Worm (Caenorhabditis elegans) whole organism, late embryonic: ENCODE results near the gene F57C12.2.

Source experiments
- C08G9.2 ChIP-seq: sonication (generic microtip); optimal IDR thresholded peaks from 2 replicates; lab custom pipeline; 2016; ENCODE audit warnings: mild to moderate bottlenecking, missing genetic modification characterization, moderate library complexity, missing compliant biosample characterization
- C38D4.7 ChIP-seq: fragments of 200-800 bp; sonication (Bioruptor generic); optimal IDR thresholded peaks from 2 replicates; lab custom pipeline; 2018; ENCODE audit warnings: mild to moderate bottlenecking, missing genetic modification characterization, moderate library complexity, missing compliant biosample characterization
- T23F11.4 ChIP-seq: fragments of 200-800 bp; sonication (Bioruptor generic); optimal IDR thresholded peaks from 2 replicates; lab custom pipeline; 2018; ENCODE audit warnings: mild to moderate bottlenecking, missing genetic modification characterization, missing compliant biosample characterization
- ahr-1 ChIP-seq: sonication (generic microtip); optimal IDR thresholded peaks from 2 replicates; lab custom pipeline; 2016; ENCODE audit warnings: missing genetic modification characterization, missing compliant biosample characterization
- ceh-14 ChIP-seq: sonication (generic microtip); optimal IDR thresholded peaks from 2 replicates; lab custom pipeline; 2016; ENCODE audit warnings: missing genotype, missing genetic modification characterization, missing compliant biosample characterization
- ceh-18 ChIP-seq: sonication (generic microtip); optimal IDR thresholded peaks from 2 replicates; lab custom pipeline; 2016; ENCODE audit warnings: missing genetic modification characterization, missing compliant biosample characterization
- ceh-30 ChIP-seq: fragments of 150-350 bp; optimal IDR thresholded peaks from 2 replicates; lab custom pipeline; 2014; ENCODE audit warnings: missing biosample characterization, missing genetic modification characterization
- ceh-31 ChIP-seq: sonication (generic microtip); optimal IDR thresholded peaks from 2 replicates; lab custom pipeline; 2016; ENCODE audit warnings: missing genetic modification characterization, missing compliant biosample characterization
- ceh-34 ChIP-seq: sonication (generic microtip); optimal IDR thresholded peaks from 2 replicates; lab custom pipeline; 2016; ENCODE audit warnings: mild to moderate bottlenecking, missing genetic modification characterization, missing compliant biosample characterization
- ceh-48 ChIP-seq: sonication (generic microtip); optimal IDR thresholded peaks from 2 replicates; lab custom pipeline; 2016; ENCODE audit warnings: missing genetic modification characterization, inconsistent platforms, missing compliant biosample characterization
- ceh-9 ChIP-seq: sonication (generic microtip); optimal IDR thresholded peaks from 2 replicates; lab custom pipeline; 2016; ENCODE audit warnings: mild to moderate bottlenecking, missing genetic modification characterization, inconsistent platforms, missing compliant biosample characterization
- che-1 ChIP-seq: sonication (generic microtip); optimal IDR thresholded peaks from 2 replicates; lab custom pipeline; 2016; ENCODE audit warnings: mild to moderate bottlenecking, missing genetic modification characterization, missing compliant biosample characterization
- dve-1 ChIP-seq: sonication (generic microtip); optimal IDR thresholded peaks from 2 replicates; lab custom pipeline; 2017; ENCODE audit warnings: antibody characterized with exemption, mild to moderate bottlenecking, missing genetic modification characterization, missing compliant biosample characterization
- elt-2 ChIP-seq: sonication (generic microtip); optimal IDR thresholded peaks from 2 replicates; lab custom pipeline; 2016; ENCODE audit warnings: missing genetic modification reagents, missing genetic modification characterization, missing compliant biosample characterization
- fkh-10 ChIP-seq: fragments of 150-350 bp; optimal IDR thresholded peaks from 2 replicates; lab custom pipeline; 2014; ENCODE audit warnings: missing biosample characterization, missing genetic modification reagents, missing genetic modification characterization
- hlh-30 ChIP-seq: sonication (generic microtip); optimal IDR thresholded peaks from 2 replicates; lab custom pipeline; 2017; ENCODE audit warnings: antibody characterized with exemption, missing genetic modification characterization, missing compliant biosample characterization; ENCODE audit not compliant: insufficient read depth
- nhr-11 ChIP-seq: fragments of 150-350 bp; optimal IDR thresholded peaks from 2 replicates; lab custom pipeline; 2014; ENCODE audit warnings: missing biosample characterization, missing genetic modification characterization
- pag-3 ChIP-seq: sonication (generic microtip); optimal IDR thresholded peaks from 2 replicates; lab custom pipeline; 2016; ENCODE audit warnings: missing compliant biosample characterization, missing genetic modification characterization, borderline replicate concordance
- pat-9 ChIP-seq: fragments of 200-800 bp; sonication (Bioruptor generic); optimal IDR thresholded peaks from 2 replicates; lab custom pipeline; 2018; ENCODE audit warnings: mild to moderate bottlenecking, missing genetic modification characterization, moderate library complexity, missing compliant biosample characterization
- pqm-1 ChIP-seq: sonication (generic microtip); optimal IDR thresholded peaks from 2 replicates; lab custom pipeline; 2016; ENCODE audit warnings: missing genetic modification characterization, missing compliant biosample characterization
- rnt-1 ChIP-seq: sonication (generic microtip); optimal IDR thresholded peaks from 2 replicates; lab custom pipeline; 2016; ENCODE audit warnings: missing genetic modification characterization, missing compliant biosample characterization
- sdc-2 ChIP-seq: sonication (generic microtip); optimal IDR thresholded peaks from 2 replicates; lab custom pipeline; 2016; ENCODE audit warnings: missing genotype, missing genetic modification characterization, missing compliant biosample characterization
- sox-2 ChIP-seq: fragments of 200-800 bp; sonication (Bioruptor generic); IDR thresholded peaks from 2 replicates; pipeline ENCODE4 v1.3.6; 2022; ENCODE audit warnings: missing genetic modification reagents, missing genetic modification characterization, missing compliant biosample characterization
- tbx-7 ChIP-seq: sonication (generic microtip); optimal IDR thresholded peaks from 2 replicates; lab custom pipeline; 2016; ENCODE audit warnings: missing genotype, missing genetic modification characterization, missing compliant biosample characterization
- ttx-3 ChIP-seq: sonication (generic microtip); optimal IDR thresholded peaks from 2 replicates; lab custom pipeline; 2016; ENCODE audit warnings: missing genetic modification reagents, missing genetic modification characterization, missing compliant biosample characterization
- unc-3 ChIP-seq, 2 experiments: fragments of 200-800 bp in 1 of 2; sonication (Bioruptor generic) in 1 of 2; sonication (generic microtip) in 1 of 2; conservative IDR thresholded peaks in 1 of 2; optimal IDR thresholded peaks in 1 of 2; 2 replicates each; pipeline versions ENCODE4 v1.3.6 to Lab custom; 2016 to 2022; ENCODE audit warnings: missing compliant biosample characterization in 2 of 2, missing genetic modification characterization in 2 of 2, missing genetic modification reagents in 1 of 2
- unc-55 ChIP-seq: sonication (generic microtip); optimal IDR thresholded peaks from 2 replicates; lab custom pipeline; 2017; ENCODE audit warnings: missing biosample characterization, missing genetic modification reagents, missing genetic modification characterization
- zip-5 ChIP-seq: sonication (generic microtip); optimal IDR thresholded peaks from 2 replicates; lab custom pipeline; 2016; ENCODE audit warnings: missing genetic modification characterization, missing compliant biosample characterization

Gene F57C12.2

DNA sequence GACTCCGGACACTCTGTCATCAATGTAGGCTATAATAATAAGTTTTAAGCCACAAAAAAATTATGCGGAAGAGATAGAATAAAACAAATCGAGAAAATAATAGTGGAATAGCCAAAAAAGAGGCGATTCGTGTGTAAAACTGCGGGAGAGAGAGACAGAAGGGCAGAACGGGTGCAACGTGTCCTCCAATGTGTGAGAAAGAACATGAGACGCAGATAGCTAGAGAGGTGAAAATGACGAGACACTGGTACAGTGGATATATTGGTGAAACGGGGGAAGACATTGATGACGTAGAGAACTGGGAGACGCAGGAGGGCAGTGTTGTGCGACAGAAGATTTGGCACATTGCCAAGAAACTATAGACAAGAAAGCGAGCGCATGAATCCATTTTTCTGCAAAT lies 15.5 kb downstream of the F57C12.2 start, which contains the start of gene F28C10.3 (continued):
- TF ChIP-seq ttx-3 (tag; lab: Kevin White, UChicago) (no peak), pat-9 (tag; lab: Kevin White, UChicago) (no peak), unc-3 (GFP tag; conservative IDR thresholded peaks at IDR 0.05; lab: Robert Waterston, UW) (no peak), unc-3 (tag; optimal IDR thresholded peaks at IDR 0.05; lab: Kevin White, UChicago) (no peak), ceh-18 (tag; lab: Kevin White, UChicago) (peak; percentile 58), zip-5 (tag; lab: Kevin White, UChicago) (no peak), ceh-31 (tag; lab: Kevin White, UChicago) (peak; percentile 83), rnt-1 (tag; lab: Kevin White, UChicago) (peak; percentile 27), ceh-34 (peak; percentile 48), sox-2 (GFP tag; lab: Robert Waterston, UW) (no peak), T23F11.4 (GFP tag; lab: Kevin White, UChicago) (no peak), ceh-9 (tag; lab: Kevin White, UChicago) (no peak), C08G9.2 (peak; percentile 41), fkh-10 (no peak)

DNA sequence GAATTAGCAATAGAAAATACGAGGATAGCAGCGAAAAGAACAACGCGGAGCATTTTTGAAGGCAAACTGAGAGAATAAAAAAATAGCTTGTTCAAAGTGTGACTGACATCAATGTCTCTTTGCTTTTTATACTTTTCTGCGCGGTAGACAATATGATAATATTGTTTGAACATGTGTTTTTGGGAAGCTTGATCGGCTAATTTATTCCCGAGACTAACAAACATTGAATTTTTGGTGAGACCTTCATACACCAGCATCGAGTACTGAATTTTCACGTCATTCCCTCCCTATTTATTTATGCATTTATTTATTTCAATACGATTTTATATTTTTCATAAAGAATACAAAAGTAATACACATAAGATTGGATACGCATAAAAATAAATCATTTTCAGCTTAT lies 20.3 kb downstream of the F57C12.2 start, which contains the start of gene B0310.6:
B0310.6 (minus strand) TSS at position 101 of the 400 bp plus-strand sequence.
- TF ChIP-seq dve-1 (tag; lab: Kevin White, UChicago) (no peak), unc-55 (no peak), ceh-14 (tag; lab: Kevin White, UChicago) (no peak), ceh-18 (tag; lab: Kevin White, UChicago) (no peak), rnt-1 (tag; lab: Kevin White, UChicago) (no peak)

DNA sequence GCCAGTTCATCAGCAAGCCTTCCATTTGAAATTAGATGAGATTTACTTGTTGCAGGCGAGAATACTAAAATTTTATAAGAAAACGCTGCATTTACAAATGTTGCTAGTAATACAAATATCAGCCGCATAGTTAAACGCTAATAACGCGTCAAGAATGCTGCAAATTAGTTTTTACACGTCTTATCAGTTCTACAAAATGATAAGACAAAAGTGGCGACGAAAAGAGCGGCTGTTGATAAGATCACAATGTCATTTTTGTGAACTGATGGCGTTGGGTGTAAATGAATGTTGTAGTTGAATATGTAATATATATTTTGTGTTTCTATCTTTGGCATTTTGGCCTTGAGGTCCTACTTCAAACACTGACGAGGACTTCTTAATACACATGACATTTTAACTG lies 21.2 kb downstream of the F57C12.2 start, which contains the start of gene ugt-46:
ugt-46 (minus strand) TSS at position 279 of the 400 bp plus-strand sequence.
- peak; percentile 98 for TF ChIP-seq elt-2
- no peak for TF ChIP-seq hlh-30 (tag; lab: Kevin White, UChicago)
- no peak for TF ChIP-seq ttx-3 (tag; lab: Kevin White, UChicago)
- no peak for TF ChIP-seq sdc-2 (tag; lab: Kevin White, UChicago)

DNA sequence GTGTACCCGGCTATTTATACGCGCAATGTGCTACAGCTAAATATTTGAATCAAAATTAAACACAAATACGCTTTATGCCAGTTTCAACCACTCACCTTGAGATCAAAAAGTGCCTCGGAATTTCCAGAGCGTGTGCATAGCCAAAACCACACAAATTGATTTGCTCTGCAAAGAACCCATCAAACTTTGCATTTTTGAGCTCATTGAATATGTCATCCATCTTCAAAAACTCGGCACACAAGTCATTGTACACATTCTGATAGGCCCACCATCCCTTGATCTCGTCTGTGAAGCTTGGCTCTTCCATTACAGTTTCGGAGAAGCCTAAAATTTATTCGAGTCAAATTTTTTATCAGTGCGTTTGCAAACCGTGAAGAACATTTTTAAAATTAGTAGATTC lies 21.8 kb downstream of the F57C12.2 start:
- TF ChIP-seq ceh-48, result no peak
- TF ChIP-seq ceh-18 (tag; lab: Kevin White, UChicago), result no peak

DNA sequence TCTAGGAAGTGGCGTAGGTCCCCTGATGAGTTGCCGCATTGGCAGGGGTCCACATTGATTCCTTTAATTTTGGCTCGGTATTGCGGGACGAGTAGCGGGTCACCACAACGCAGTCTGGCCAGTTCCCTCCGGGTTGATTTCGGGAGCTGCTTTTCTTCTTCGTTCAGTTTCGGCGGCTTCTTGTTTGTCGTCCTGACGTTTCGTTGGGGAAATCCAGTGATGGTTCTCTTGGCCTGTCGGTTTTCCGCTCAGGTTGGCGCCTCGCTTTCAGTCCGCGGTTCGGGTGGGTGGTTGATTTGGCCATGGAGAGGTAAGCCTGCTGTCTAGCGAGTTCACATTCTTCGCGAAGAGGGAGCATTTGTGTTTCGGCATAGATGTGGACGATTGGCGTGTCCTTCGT lies 22.4 kb downstream of the F57C12.2 start:
- no peak for TF ChIP-seq zip-5 (tag; lab: Kevin White, UChicago)
- TF ChIP-seq C38D4.7, result no peak
- no peak for TF ChIP-seq elt-2
- TF ChIP-seq ceh-18 (tag; lab: Kevin White, UChicago), result no peak
- no peak for TF ChIP-seq ceh-34
- TF ChIP-seq, all 69 proteins: peak for 0

DNA sequence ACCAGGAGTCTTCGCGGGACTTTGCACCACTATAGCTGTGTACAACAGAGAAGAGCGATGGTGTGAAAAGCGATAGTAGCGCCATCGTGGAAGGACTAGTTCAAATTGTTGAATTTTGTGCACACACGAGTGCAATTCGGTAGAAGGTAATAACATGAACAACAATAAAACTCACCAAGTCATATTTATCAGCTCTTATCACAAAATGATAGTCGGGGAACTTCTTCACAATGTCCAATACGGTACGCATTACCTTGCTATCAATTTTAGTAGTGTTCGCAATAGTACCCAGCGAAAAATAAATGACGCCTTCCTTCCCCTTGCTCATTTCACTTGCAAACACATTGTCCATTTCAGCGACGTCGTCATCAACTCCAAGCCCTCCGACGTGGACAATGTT lies 23.5 kb downstream of the F57C12.2 start:
- no peak for TF ChIP-seq fkh-10
- no peak for TF ChIP-seq pag-3 (tag; lab: Kevin White, UChicago)
- peak; percentile 8 for TF ChIP-seq elt-2

DNA sequence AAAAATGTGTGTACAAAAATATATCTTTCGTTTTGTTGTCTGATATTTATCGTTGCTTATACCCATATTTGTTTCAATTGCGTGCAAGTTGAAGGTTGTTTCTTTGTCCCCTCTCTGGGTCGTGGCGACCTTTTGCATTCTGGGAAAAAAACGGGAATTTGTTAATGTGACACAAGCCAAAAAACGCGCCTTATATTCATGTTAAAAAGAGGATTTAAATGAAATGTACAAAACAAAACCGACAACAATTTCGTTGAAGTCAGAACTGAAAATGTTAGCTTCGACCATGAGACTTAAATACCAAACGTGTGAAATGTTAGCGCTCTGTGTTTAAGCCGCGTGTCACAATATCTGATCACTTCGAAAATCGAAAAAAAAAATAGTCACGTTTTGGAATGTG lies 26.7 kb downstream of the F57C12.2 start:
- TF ChIP-seq pqm-1 (tag; lab: Kevin White, UChicago) (no peak), tbx-7 (no peak), che-1 (tag; lab: Kevin White, UChicago) (no peak), nhr-11 (tag; lab: Kevin White, UChicago) (no peak), ceh-30 (no peak), ahr-1 (tag; lab: Kevin White, UChicago) (no peak)
